Worm (Caenorhabditis elegans) whole organism, L4 larva: ENCODE data around the gene tars-1.

ENCODE experiments used
- gei-8 ChIP-seq: fragments of 200-800 bp; sonication (Bioruptor generic); optimal IDR thresholded peaks from 2 replicates; lab custom pipeline; 2018; ENCODE audit warnings: mild to moderate bottlenecking, missing genetic modification characterization, missing compliant biosample characterization
- zag-1 ChIP-seq: fragments of 150-350 bp; optimal IDR thresholded peaks from 2 replicates; lab custom pipeline; 2014; ENCODE audit warnings: missing biosample characterization, missing genetic modification characterization
- zip-2 ChIP-seq: fragments of 150-350 bp; optimal IDR thresholded peaks from 2 replicates; lab custom pipeline; 2014; ENCODE audit warnings: missing biosample characterization, missing genetic modification characterization

tars-1 gene

DNA sequence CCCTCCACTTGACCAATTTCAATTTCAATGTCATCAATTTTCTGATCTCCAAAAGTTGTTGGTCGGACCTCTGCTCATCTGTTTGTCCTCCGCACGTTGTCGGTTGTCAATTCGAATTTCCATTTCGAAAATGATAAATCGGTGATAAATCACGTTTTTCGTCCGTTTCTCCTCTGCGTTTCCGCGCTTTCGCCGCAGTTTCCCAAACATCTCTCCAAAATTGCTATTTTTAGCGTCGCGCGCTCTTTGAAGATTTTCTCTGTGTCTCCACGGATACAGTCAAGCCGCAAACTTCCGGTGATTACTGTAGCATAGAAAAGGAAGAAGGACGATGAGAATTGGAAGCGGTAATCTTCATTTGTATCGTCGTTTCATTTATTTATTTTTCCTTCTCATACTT is 53.4 kb downstream of the tars-1 start (continued):
- TF ChIP-seq zip-2 (tag; lab: Kevin White, UChicago) (no peak), zag-1 (tag; lab: Kevin White, UChicago) (no peak), gei-8 (peak; percentile 16)
